Fruit fly (Drosophila melanogaster) whole organism, wandering third instar larva: ENCODE measurements around the gene CG13784.

Source experiments
- Dfd ChIP-seq: fragments of >200 bp; optimal IDR thresholded peaks from 2 replicates; lab custom pipeline; 2017; ENCODE audit warnings: missing biosample characterization, missing genetic modification characterization
- Dif ChIP-seq: fragments of 200-275, 200-300 bp; sonication (Bioruptor generic); optimal IDR thresholded peaks from 2 replicates; lab custom pipeline; 2018; ENCODE audit warnings: missing biosample characterization, missing genetic modification characterization; ENCODE audit not compliant: partially characterized antibody
- Hr83 ChIP-seq: fragments of 200-300 bp; sonication (Bioruptor generic); optimal IDR thresholded peaks from 2 replicates; lab custom pipeline; 2016; ENCODE audit warnings: missing biosample characterization, mild to moderate bottlenecking, missing genetic modification characterization, moderate library complexity; ENCODE audit not compliant: poor library complexity, severe bottlenecking
- OdsH ChIP-seq: fragments of 200-800 bp; sonication (Bioruptor generic); optimal IDR thresholded peaks from 2 replicates; lab custom pipeline; 2016; ENCODE audit warnings: missing biosample characterization, mild to moderate bottlenecking, missing genetic modification characterization
- Rel ChIP-seq, 2 experiments: fragments of 200-800 bp; sonication (Bioruptor generic) in 1 of 2; optimal IDR thresholded peaks; 2 replicates in 1 of 2; 3 replicates in 1 of 2; lab custom pipeline; 2016 to 2019; ENCODE audit warnings: mild to moderate bottlenecking in 2 of 2, missing biosample characterization in 2 of 2, missing genetic modification characterization in 2 of 2, moderate library complexity in 1 of 2
- Sp1 ChIP-seq: fragments of 200-800 bp; sonication (Bioruptor generic); optimal IDR thresholded peaks from 3 replicates; lab custom pipeline; 2019; ENCODE audit warnings: missing biosample characterization, mild to moderate bottlenecking, missing genetic modification characterization, moderate library complexity
- dl ChIP-seq, 2 experiments: fragments of 175-275, 200-275 bp in 1 of 2; fragments of 200-275 bp in 1 of 2; sonication (Bioruptor generic); optimal IDR thresholded peaks; lab custom pipeline; 2018; ENCODE audit warnings: mild to moderate bottlenecking in 2 of 2, missing biosample characterization in 2 of 2, missing genetic modification characterization in 2 of 2, moderate library complexity in 2 of 2; ENCODE audit not compliant: partially characterized antibody in 2 of 2, insufficient read depth in 1 of 2
- dmrt93B ChIP-seq: fragments of 200-800 bp; sonication (Bioruptor generic); optimal IDR thresholded peaks from 2 replicates; lab custom pipeline; 2018; ENCODE audit warnings: missing biosample characterization, mild to moderate bottlenecking, missing genetic modification characterization
- foxo ChIP-seq, 2 experiments: fragments of 200-800 bp; sonication (Bioruptor generic); optimal IDR thresholded peaks; 2 replicates in 1 of 2; 3 replicates in 1 of 2; lab custom pipeline; 2016 to 2017; ENCODE audit warnings: missing biosample characterization in 2 of 2, missing genetic modification characterization in 2 of 2
- fru ChIP-seq: fragments of 200-800 bp; sonication (Bioruptor generic); optimal IDR thresholded peaks from 3 replicates; lab custom pipeline; 2016; ENCODE audit warnings: missing biosample characterization, mild to moderate bottlenecking, missing genetic modification characterization
- lola ChIP-seq: fragments of >200 bp; optimal IDR thresholded peaks from 2 replicates; lab custom pipeline; 2017; ENCODE audit warnings: missing biosample characterization, missing genetic modification characterization
- psq ChIP-seq: fragments of 200-800 bp; sonication (Bioruptor generic); optimal IDR thresholded peaks from 3 replicates; lab custom pipeline; 2017; ENCODE audit warnings: missing biosample characterization, mild to moderate bottlenecking, missing genetic modification characterization, moderate library complexity
- usp ChIP-seq: fragments of >200 bp; optimal IDR thresholded peaks from 2 replicates; lab custom pipeline; 2017; ENCODE audit warnings: missing biosample characterization, missing genetic modification characterization

- TF ChIP-seq usp (no peak), foxo (GFP tag; optimal IDR thresholded peaks at IDR 0.05; lab: Kevin White, UChicago) (no peak), Rel (GFP tag; optimal IDR thresholded peaks at IDR 0.05; lab: Kevin White, UChicago) (no peak), Rel (tag; optimal IDR thresholded peaks at IDR 0.05; lab: Kevin White, UChicago) (no peak), fru (no peak), Dfd (GFP tag; lab: Kevin White, UChicago) (no peak), dmrt93B (GFP tag; lab: Kevin White, UChicago) (no peak), Dif (GFP tag; lab: Kevin White, UChicago) (no peak), Sp1 (GFP tag; lab: Kevin White, UChicago) (no peak), Hr83 (GFP tag; lab: Kevin White, UChicago) (no peak), OdsH (GFP tag; lab: Kevin White, UChicago) (no peak), lola (no peak), psq (no peak), dl (GFP tag; optimal IDR thresholded peaks at IDR 0.05; lab: Kevin White, UChicago; ENCODE audit: insufficient read depth in 1 of 2, partially characterized antibody in 2 of 2) (no peak)
These were observed 4.9 kb downstream of the CG13784 start for dm6 chr2L:7214885-7215284.
